Fruit fly (Drosophila melanogaster) whole organism, wandering third instar larva: ENCODE results near the gene Gba1b.

ENCODE experiments used
- CG32264 ChIP-seq: fragments of 200-800 bp; sonication (Bioruptor generic); optimal IDR thresholded peaks from 2 replicates; lab custom pipeline; 2016; ENCODE audit warnings: missing biosample characterization, missing genetic modification characterization
- CG9705 ChIP-seq: fragments of 200-800 bp; sonication (Bioruptor generic); optimal IDR thresholded peaks from 2 replicates; lab custom pipeline; 2018; ENCODE audit warnings: missing biosample characterization, mild to moderate bottlenecking, missing genetic modification characterization
- CrebA ChIP-seq: fragments of 200-800 bp; sonication (Bioruptor generic); optimal IDR thresholded peaks from 2 replicates; lab custom pipeline; 2016; ENCODE audit warnings: missing biosample characterization, mild to moderate bottlenecking, missing genetic modification characterization, borderline replicate concordance
- Dif ChIP-seq: fragments of 200-275, 200-300 bp; sonication (Bioruptor generic); optimal IDR thresholded peaks from 2 replicates; lab custom pipeline; 2018; ENCODE audit warnings: missing biosample characterization, missing genetic modification characterization; ENCODE audit not compliant: partially characterized antibody
- GATAd ChIP-seq: sonication (Bioruptor generic); optimal IDR thresholded peaks from 2 replicates; lab custom pipeline; 2016; ENCODE audit warnings: missing biosample characterization, missing genetic modification characterization
- Hnf4 ChIP-seq: fragments of 200-800 bp; sonication (Bioruptor generic); optimal IDR thresholded peaks from 2 replicates; lab custom pipeline; 2016; ENCODE audit warnings: missing biosample characterization, mild to moderate bottlenecking, missing genetic modification characterization
- Hr78 ChIP-seq: fragments of >200 bp; optimal IDR thresholded peaks from 2 replicates; lab custom pipeline; 2017; ENCODE audit warnings: missing biosample characterization, missing genetic modification characterization
- Hr83 ChIP-seq: fragments of 200-300 bp; sonication (Bioruptor generic); optimal IDR thresholded peaks from 2 replicates; lab custom pipeline; 2016; ENCODE audit warnings: missing biosample characterization, mild to moderate bottlenecking, missing genetic modification characterization, moderate library complexity; ENCODE audit not compliant: poor library complexity, severe bottlenecking
- Jra ChIP-seq: sonication (Bioruptor generic); optimal IDR thresholded peaks from 2 replicates; lab custom pipeline; 2016; ENCODE audit warnings: missing biosample characterization, missing genetic modification characterization
- Mio ChIP-seq: sonication (Bioruptor generic); optimal IDR thresholded peaks from 2 replicates; lab custom pipeline; 2016; ENCODE audit warnings: missing biosample characterization, missing genetic modification characterization
- Myc ChIP-seq: fragments of >200 bp; optimal IDR thresholded peaks from 2 replicates; lab custom pipeline; 2017
- N ChIP-seq: fragments of >200 bp; optimal IDR thresholded peaks from 2 replicates; lab custom pipeline; 2018; ENCODE audit warnings: missing biosample characterization, missing external identifiers, missing genetic modification characterization
- OdsH ChIP-seq: fragments of 200-800 bp; sonication (Bioruptor generic); optimal IDR thresholded peaks from 2 replicates; lab custom pipeline; 2016; ENCODE audit warnings: missing biosample characterization, mild to moderate bottlenecking, missing genetic modification characterization
- Rel ChIP-seq, 2 experiments: fragments of 200-800 bp; sonication (Bioruptor generic) in 1 of 2; optimal IDR thresholded peaks; 2 replicates in 1 of 2; 3 replicates in 1 of 2; lab custom pipeline; 2016 to 2019; ENCODE audit warnings: mild to moderate bottlenecking in 2 of 2, missing biosample characterization in 2 of 2, missing genetic modification characterization in 2 of 2, moderate library complexity in 1 of 2
- Sp1 ChIP-seq: fragments of 200-800 bp; sonication (Bioruptor generic); optimal IDR thresholded peaks from 3 replicates; lab custom pipeline; 2019; ENCODE audit warnings: missing biosample characterization, mild to moderate bottlenecking, missing genetic modification characterization, moderate library complexity
- br ChIP-seq: fragments of 200-800 bp; sonication (Bioruptor generic); optimal IDR thresholded peaks from 2 replicates; lab custom pipeline; 2016; ENCODE audit warnings: missing biosample characterization, missing genetic modification characterization
- dmrt93B ChIP-seq: fragments of 200-800 bp; sonication (Bioruptor generic); optimal IDR thresholded peaks from 2 replicates; lab custom pipeline; 2018; ENCODE audit warnings: missing biosample characterization, mild to moderate bottlenecking, missing genetic modification characterization
- ey ChIP-seq: fragments of 200-800 bp; sonication (Bioruptor generic); optimal IDR thresholded peaks from 2 replicates; lab custom pipeline; 2016; ENCODE audit warnings: missing biosample characterization, missing genetic modification characterization
- foxo ChIP-seq, 2 experiments: fragments of 200-800 bp; sonication (Bioruptor generic); optimal IDR thresholded peaks; 2 replicates in 1 of 2; 3 replicates in 1 of 2; lab custom pipeline; 2016 to 2017; ENCODE audit warnings: missing biosample characterization in 2 of 2, missing genetic modification characterization in 2 of 2
- fru ChIP-seq: fragments of 200-800 bp; sonication (Bioruptor generic); optimal IDR thresholded peaks from 3 replicates; lab custom pipeline; 2016; ENCODE audit warnings: missing biosample characterization, mild to moderate bottlenecking, missing genetic modification characterization
- h ChIP-seq: fragments of 200-800 bp; sonication (Bioruptor generic); optimal IDR thresholded peaks from 3 replicates; lab custom pipeline; 2016; ENCODE audit warnings: missing biosample characterization, mild to moderate bottlenecking, missing genetic modification characterization
- lola ChIP-seq: fragments of >200 bp; optimal IDR thresholded peaks from 2 replicates; lab custom pipeline; 2017; ENCODE audit warnings: missing biosample characterization, missing genetic modification characterization
- pan ChIP-seq: fragments of >200 bp; optimal IDR thresholded peaks from 2 replicates; lab custom pipeline; 2017
- psq ChIP-seq: fragments of 200-800 bp; sonication (Bioruptor generic); optimal IDR thresholded peaks from 3 replicates; lab custom pipeline; 2017; ENCODE audit warnings: missing biosample characterization, mild to moderate bottlenecking, missing genetic modification characterization, moderate library complexity
- rgr ChIP-seq: fragments of 200-800 bp; sonication (Bioruptor generic); optimal IDR thresholded peaks from 3 replicates; lab custom pipeline; 2016; ENCODE audit warnings: missing biosample characterization, mild to moderate bottlenecking, missing genetic modification characterization
- sv ChIP-seq: fragments of 200-800 bp; sonication (Bioruptor generic); optimal IDR thresholded peaks from 3 replicates; lab custom pipeline; 2016; ENCODE audit warnings: missing biosample characterization, missing genetic modification characterization
- usp ChIP-seq: fragments of >200 bp; optimal IDR thresholded peaks from 2 replicates; lab custom pipeline; 2017; ENCODE audit warnings: missing biosample characterization, missing genetic modification characterization
- woc ChIP-seq: sonication (Bioruptor generic); optimal IDR thresholded peaks from 2 replicates; lab custom pipeline; 2016; ENCODE audit warnings: missing biosample characterization, mild to moderate bottlenecking, missing genetic modification characterization

Gene Gba1b

DNA sequence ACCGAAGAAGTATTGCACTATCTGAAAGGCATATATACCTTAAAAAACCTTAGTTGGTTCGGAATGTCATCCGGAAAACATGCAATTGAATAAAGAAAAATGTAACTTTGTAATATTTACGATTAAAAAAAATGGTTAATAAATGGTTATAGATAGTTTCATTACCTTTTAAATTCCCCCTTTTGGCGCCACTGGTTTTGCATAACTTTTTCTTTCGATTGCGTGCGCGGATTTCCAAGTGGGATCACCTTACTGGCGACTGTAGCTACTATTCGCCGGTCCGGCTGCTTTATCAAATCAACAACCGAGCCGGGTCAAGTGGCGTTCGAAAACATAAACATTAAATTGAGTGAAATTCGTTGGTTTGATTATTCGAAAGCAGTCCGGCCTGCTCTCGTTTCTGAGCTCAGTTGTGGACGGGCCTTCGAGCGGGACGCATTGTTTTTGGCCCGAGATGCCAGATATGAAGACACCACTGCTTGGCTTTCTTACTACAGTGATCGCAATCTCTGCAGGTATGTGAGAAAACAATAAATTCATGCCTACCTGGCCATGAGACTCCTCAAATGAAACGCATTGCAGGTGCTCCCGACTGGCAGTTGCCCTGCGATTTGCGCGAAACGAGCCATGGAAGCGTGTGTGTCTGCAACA, at the start of gene Gba1b:
Gene Gba1b (plus strand): TSS at position 422 of the 651 bp plus-strand sequence.
- TF ChIP-seq lola (GFP tag; lab: Kevin White, UChicago) (no peak), Myc (no peak), h (GFP tag; lab: Kevin White, UChicago) (peak; percentile 6), ey (peak; percentile 21), GATAd (GFP tag; lab: Kevin White, UChicago) (no peak), rgr (GFP tag; lab: Kevin White, UChicago) (peak; percentile 5), foxo (GFP tag; optimal IDR thresholded peaks at IDR 0.05; lab: Kevin White, UChicago) (peak in 1 of 2 experiments; percentile 11)
- TF ChIP-seq, all 38 proteins: peak for 4

DNA sequence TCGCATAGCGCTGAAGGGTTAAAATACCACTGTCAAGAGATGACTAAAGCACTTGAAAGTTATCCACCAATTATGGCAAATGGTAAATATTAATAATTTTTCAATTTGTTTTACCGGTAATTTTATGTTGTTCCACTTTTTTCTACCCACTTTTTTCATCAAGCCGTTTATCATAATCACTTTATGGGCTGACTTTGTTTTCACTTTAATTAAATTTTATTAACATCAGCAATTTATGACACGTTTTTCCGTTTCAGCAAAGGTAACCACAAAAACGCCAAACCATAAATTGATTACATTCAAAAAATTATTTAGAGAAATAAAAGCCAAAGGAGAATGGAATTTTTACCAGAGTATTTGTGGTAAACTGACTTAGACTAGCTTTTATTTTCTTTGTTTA, 49.1 kb upstream of the Gba1b start:
- TF ChIP-seq usp (GFP tag; lab: Kevin White, UChicago) = no peak
- TF ChIP-seq ey = no peak
- no peak for TF ChIP-seq CG9705 (GFP tag; lab: Kevin White, UChicago)
- TF ChIP-seq Sp1 (GFP tag; lab: Kevin White, UChicago) = no peak
- TF ChIP-seq Myc = no peak
- TF ChIP-seq sv (GFP tag; lab: Kevin White, UChicago) = no peak
- no peak for TF ChIP-seq dmrt93B (GFP tag; lab: Kevin White, UChicago)

DNA sequence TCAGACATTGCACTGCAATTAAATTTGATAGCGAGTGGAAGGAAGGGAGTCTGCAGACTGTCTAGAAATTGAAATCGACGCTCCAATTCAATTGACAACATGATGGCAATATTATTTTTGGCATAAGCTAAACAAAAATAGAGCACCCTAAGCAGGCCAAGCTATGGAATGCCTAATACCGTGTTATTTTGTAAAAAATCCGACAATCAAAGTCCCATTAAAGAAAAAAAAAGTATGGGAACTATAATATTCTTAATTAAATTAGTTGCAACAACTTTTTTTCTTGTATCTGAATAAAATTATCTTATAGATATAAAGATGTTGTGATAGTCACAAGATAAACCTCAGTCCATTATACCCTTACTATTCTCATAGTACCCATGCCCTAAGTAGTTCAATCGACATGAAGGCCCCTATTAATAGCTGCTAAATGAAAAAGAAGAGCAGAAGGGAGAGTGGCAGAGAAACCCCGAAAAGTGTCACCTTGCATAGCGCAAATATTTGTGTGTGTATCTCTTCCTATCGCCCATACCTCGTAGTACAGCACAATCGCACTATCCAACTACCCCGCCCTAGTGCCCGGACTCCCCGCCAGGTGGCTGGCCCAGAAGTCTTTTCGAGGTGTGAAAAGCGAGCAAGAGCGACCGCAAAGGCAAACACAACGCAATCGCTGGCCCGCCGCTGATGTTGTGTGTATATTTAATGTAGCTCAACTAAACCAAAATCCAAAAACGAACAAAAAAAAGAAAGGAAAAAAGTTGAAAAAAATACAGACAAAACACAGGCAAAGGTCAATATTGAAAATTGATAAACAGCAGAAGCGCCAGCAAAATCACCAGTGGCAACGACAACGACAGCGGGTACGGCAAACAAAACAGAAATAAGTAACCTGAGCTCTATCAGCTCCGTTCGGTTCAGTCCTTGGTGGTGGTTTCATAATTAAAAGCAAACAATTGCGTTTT, 47.0 kb upstream of the Gba1b start:
- TF ChIP-seq N = no peak
- TF ChIP-seq Rel (GFP tag; optimal IDR thresholded peaks at IDR 0.05; lab: Kevin White, UChicago) = peak; percentile 27
- peak; percentile 69 for TF ChIP-seq Rel (tag; optimal IDR thresholded peaks at IDR 0.05; lab: Kevin White, UChicago)
- TF ChIP-seq fru (GFP tag; lab: Kevin White, UChicago) = peak; percentile 31
- TF ChIP-seq ey = peak; percentile 26
- peak in 1 of 2 experiments; percentile 48 for TF ChIP-seq foxo (GFP tag; optimal IDR thresholded peaks at IDR 0.05; lab: Kevin White, UChicago)
- TF ChIP-seq CG9705 (GFP tag; lab: Kevin White, UChicago) = peak; percentile 8
- peak; percentile 56 for TF ChIP-seq Sp1 (GFP tag; lab: Kevin White, UChicago)
- TF ChIP-seq OdsH (GFP tag; lab: Kevin White, UChicago) = peak; percentile 50
- TF ChIP-seq Mio (GFP tag; lab: Kevin White, UChicago) = peak; percentile 4
- TF ChIP-seq CrebA (GFP tag; lab: Kevin White, UChicago) = peak; percentile 8
- TF ChIP-seq h (GFP tag; lab: Kevin White, UChicago) = peak; percentile 45
- TF ChIP-seq br = peak; percentile 22
- peak; percentile 47 for TF ChIP-seq Hnf4 (GFP tag; lab: Kevin White, UChicago)
- TF ChIP-seq woc (GFP tag; lab: Kevin White, UChicago) = no peak
- peak; percentile 14 for TF ChIP-seq dmrt93B (GFP tag; lab: Kevin White, UChicago)
- peak; percentile 75 for TF ChIP-seq rgr (GFP tag; lab: Kevin White, UChicago)
- peak; percentile 13 for TF ChIP-seq psq
- TF ChIP-seq Hr83 (GFP tag; lab: Kevin White, UChicago) = no peak
- TF ChIP-seq GATAd (GFP tag; lab: Kevin White, UChicago) = no peak

DNA sequence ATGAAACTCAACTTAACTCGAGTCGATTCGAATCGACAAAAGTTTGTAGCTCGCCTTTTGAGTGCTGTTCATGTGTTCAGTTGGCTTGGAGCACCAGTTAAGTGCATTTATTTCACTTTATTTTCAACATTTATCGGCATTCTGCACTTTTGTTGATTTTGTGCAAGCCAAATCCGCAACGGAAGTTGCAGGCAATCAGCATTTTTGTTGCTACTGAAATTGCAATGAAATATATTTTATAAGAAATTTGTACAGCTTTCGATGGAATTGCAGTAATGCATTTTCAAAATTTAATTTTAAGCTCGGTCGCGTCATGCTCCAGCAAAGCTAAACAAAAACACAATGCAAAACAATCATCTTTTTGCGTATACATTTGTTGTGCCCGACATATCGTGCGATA, 45.7 kb upstream of the Gba1b start:
- TF ChIP-seq h (GFP tag; lab: Kevin White, UChicago) = no peak
- TF ChIP-seq CG32264 (GFP tag; lab: Kevin White, UChicago) = no peak
- TF ChIP-seq Jra = no peak
- no peak for TF ChIP-seq Dif
- no peak for TF ChIP-seq pan (lab: Kevin White, UChicago)
- no peak for TF ChIP-seq usp (GFP tag; lab: Kevin White, UChicago)
- TF ChIP-seq sv (GFP tag; lab: Kevin White, UChicago) = no peak
- no peak for TF ChIP-seq CrebA (GFP tag; lab: Kevin White, UChicago)
- TF ChIP-seq psq = no peak

DNA sequence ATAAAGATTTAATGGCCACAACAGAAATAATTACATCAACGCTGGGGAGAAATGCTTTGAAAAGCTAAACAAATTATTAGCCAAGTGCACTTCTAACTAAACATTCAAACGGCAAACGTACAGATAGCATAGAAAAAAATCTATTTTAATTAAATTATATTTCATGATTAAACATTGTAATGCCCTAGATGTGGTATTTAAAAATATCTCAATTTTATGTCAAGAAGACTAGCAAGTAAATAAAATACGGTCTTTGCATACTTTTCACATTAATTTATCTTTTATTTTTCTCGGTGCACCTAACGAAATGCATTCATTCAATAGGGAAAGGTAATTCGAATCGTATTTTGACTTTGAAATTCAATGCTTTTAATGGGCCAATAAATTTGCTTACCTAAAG, 45.0 kb upstream of the Gba1b start:
- TF ChIP-seq Hr78 (GFP tag; lab: Kevin White, UChicago) = no peak
- no peak for TF ChIP-seq N
